Worm (Caenorhabditis elegans) whole organism, young adult: ENCODE data around the gene srlf-12.

Experiments used
- C06A6.2 ChIP-seq: fragments of 200-800 bp; sonication (Bioruptor generic); conservative IDR thresholded peaks from 2 replicates; pipeline ENCODE4 v1.3.6; 2022; ENCODE audit warnings: missing genetic modification characterization, missing compliant biosample characterization
- C17E4.6 ChIP-seq: fragments of 200-800 bp; sonication (Bioruptor generic); IDR thresholded peaks from 2 replicates; pipeline ENCODE4 v1.3.6; 2022; ENCODE audit warnings: missing genetic modification reagents, missing genetic modification characterization, missing compliant biosample characterization
- F22D6.2 ChIP-seq: sonication (generic microtip); optimal IDR thresholded peaks from 2 replicates; lab custom pipeline; 2016; ENCODE audit warnings: mild to moderate bottlenecking, missing genetic modification characterization, missing compliant biosample characterization
- F23B12.7 ChIP-seq: sonication (generic microtip); optimal IDR thresholded peaks from 2 replicates; lab custom pipeline; 2017; ENCODE audit warnings: missing genetic modification characterization, mild to moderate bottlenecking, missing compliant biosample characterization, antibody characterized with exemption, moderate library complexity; ENCODE audit not compliant: insufficient read depth
- F57C9.4 ChIP-seq: sonication (generic microtip); optimal IDR thresholded peaks from 2 replicates; lab custom pipeline; 2017; ENCODE audit warnings: mild to moderate bottlenecking, missing genetic modification characterization, missing compliant biosample characterization
- K11D2.4 ChIP-seq: fragments of 200-800 bp; sonication (Bioruptor generic); IDR thresholded peaks from 2 replicates; pipeline ENCODE4 v1.3.6; 2022; ENCODE audit warnings: missing genetic modification reagents, missing genetic modification characterization, missing compliant biosample characterization
- K12H6.12 ChIP-seq: fragments of 200-800 bp; sonication (Bioruptor generic); optimal IDR thresholded peaks from 2 replicates; lab custom pipeline; 2018; ENCODE audit warnings: mild to moderate bottlenecking, missing genetic modification characterization, missing compliant biosample characterization
- T07F8.4 ChIP-seq: sonication (generic microtip); optimal IDR thresholded peaks from 2 replicates; lab custom pipeline; 2016; ENCODE audit warnings: mild to moderate bottlenecking, missing genetic modification characterization, moderate library complexity, missing compliant biosample characterization
- Y53G8AR.9 ChIP-seq: fragments of 200-800 bp; sonication (Bioruptor generic); conservative IDR thresholded peaks from 2 replicates; pipeline ENCODE4 v1.3.6; 2022; ENCODE audit warnings: missing genetic modification reagents, missing genetic modification characterization, missing compliant biosample characterization
- Y79H2A.3 ChIP-seq: fragments of 200-800 bp; sonication (Bioruptor generic); conservative IDR thresholded peaks from 2 replicates; pipeline ENCODE4 v1.3.6; 2022; ENCODE audit warnings: missing genetic modification reagents, missing genetic modification characterization, missing compliant biosample characterization
- akir-1 ChIP-seq: fragments of 200-800 bp; sonication (Bioruptor generic); optimal IDR thresholded peaks from 2 replicates; lab custom pipeline; 2018; ENCODE audit warnings: mild to moderate bottlenecking, missing genetic modification characterization, moderate library complexity, missing compliant biosample characterization
- aptf-3 ChIP-seq: fragments of 200-800 bp; sonication (Bioruptor generic); IDR thresholded peaks from 2 replicates; pipeline ENCODE4 v1.3.6; 2022; ENCODE audit warnings: missing genetic modification characterization, missing compliant biosample characterization
- atf-7 ChIP-seq: sonication (generic microtip); optimal IDR thresholded peaks from 2 replicates; lab custom pipeline; 2017; ENCODE audit warnings: mild to moderate bottlenecking, missing genetic modification characterization, missing compliant biosample characterization
- athp-1 ChIP-seq: sonication (generic microtip); optimal IDR thresholded peaks from 2 replicates; lab custom pipeline; 2017; ENCODE audit warnings: mild to moderate bottlenecking, missing genetic modification characterization, missing compliant biosample characterization
- cebp-2 ChIP-seq: fragments of 200-800 bp; sonication (Bioruptor generic); IDR thresholded peaks from 2 replicates; pipeline ENCODE4 v1.3.6; 2022; ENCODE audit warnings: missing genetic modification characterization, missing compliant biosample characterization
- ceh-58 ChIP-seq: fragments of 200-800 bp; sonication (Bioruptor generic); IDR thresholded peaks from 2 replicates; pipeline ENCODE4 v1.3.6; 2022; ENCODE audit warnings: missing genetic modification characterization, missing compliant biosample characterization
- chd-7 ChIP-seq: sonication (generic microtip); optimal IDR thresholded peaks from 2 replicates; lab custom pipeline; 2016; ENCODE audit warnings: mild to moderate bottlenecking, missing genetic modification characterization, moderate library complexity, missing compliant biosample characterization
- dpff-1 ChIP-seq: sonication (generic microtip); optimal IDR thresholded peaks from 2 replicates; lab custom pipeline; 2017; ENCODE audit warnings: mild to moderate bottlenecking, missing genetic modification characterization, missing compliant biosample characterization
- dpl-1 ChIP-seq: fragments of 150-350 bp; optimal IDR thresholded peaks from 2 replicates; lab custom pipeline; 2014; ENCODE audit warnings: missing biosample characterization, missing genetic modification reagents, missing genetic modification characterization
- efl-1 ChIP-seq: fragments of 150-350 bp; optimal IDR thresholded peaks from 2 replicates; lab custom pipeline; 2014; ENCODE audit warnings: missing biosample characterization, missing genetic modification reagents, missing genetic modification characterization
- egl-44 ChIP-seq: fragments of 200-800 bp; sonication (Bioruptor generic); IDR thresholded peaks from 2 replicates; pipeline ENCODE4 v1.3.6; 2022; ENCODE audit warnings: missing genetic modification reagents, missing genetic modification characterization, missing compliant biosample characterization
- egrh-3 ChIP-seq: fragments of 200-800 bp; sonication (Bioruptor generic); IDR thresholded peaks from 2 replicates; pipeline ENCODE4 v1.3.6; 2022; ENCODE audit warnings: missing genetic modification reagents, missing genetic modification characterization, missing compliant biosample characterization
- ets-4 ChIP-seq: fragments of 200-800 bp; sonication (Bioruptor generic); optimal IDR thresholded peaks from 2 replicates; lab custom pipeline; 2018; ENCODE audit warnings: mild to moderate bottlenecking, missing genetic modification characterization, missing compliant biosample characterization
- gei-17 ChIP-seq: fragments of 200-800 bp; sonication (Bioruptor generic); optimal IDR thresholded peaks from 2 replicates; lab custom pipeline; 2018; ENCODE audit warnings: mild to moderate bottlenecking, missing genetic modification characterization, missing compliant biosample characterization
- lag-1 ChIP-seq: fragments of 200-800 bp; sonication (Bioruptor generic); IDR thresholded peaks from 2 replicates; pipeline ENCODE4 v1.3.6; 2022; ENCODE audit warnings: missing genetic modification reagents, missing genetic modification characterization, missing compliant biosample characterization
- let-607 ChIP-seq, 2 experiments: fragments of 200-800 bp in 1 of 2; sonication (Bioruptor generic) in 1 of 2; sonication (generic microtip) in 1 of 2; optimal IDR thresholded peaks; 2 replicates each; lab custom pipeline; 2016 to 2018; ENCODE audit warnings: mild to moderate bottlenecking in 2 of 2, missing compliant biosample characterization in 2 of 2, missing genetic modification characterization in 2 of 2, moderate library complexity in 2 of 2, missing genotype in 1 of 2
- lin-35 ChIP-seq, 3 experiments: fragments of 150-350 bp in 2 of 3; sonication (generic microtip) in 1 of 3; optimal IDR thresholded peaks; 2 replicates each; lab custom pipeline; 2014 to 2018; ENCODE audit warnings: missing biosample characterization in 3 of 3, missing genetic modification characterization in 3 of 3, missing genetic modification reagents in 3 of 3
- lin-54 ChIP-seq: fragments of 200-800 bp; sonication (Bioruptor generic); optimal IDR thresholded peaks from 2 replicates; lab custom pipeline; 2018; ENCODE audit warnings: mild to moderate bottlenecking, missing genetic modification characterization, missing compliant biosample characterization
- madf-8 ChIP-seq: fragments of 200-800 bp; sonication (Bioruptor generic); conservative IDR thresholded peaks from 2 replicates; pipeline ENCODE4 v1.3.6; 2022; ENCODE audit warnings: missing genetic modification reagents, missing genetic modification characterization, missing compliant biosample characterization
- mcd-1 ChIP-seq: fragments of 200-800 bp; sonication (Bioruptor generic); IDR thresholded peaks from 2 replicates; pipeline ENCODE4 v1.3.6; 2022; ENCODE audit warnings: missing genetic modification reagents, missing genetic modification characterization, missing compliant biosample characterization
- nfyb-1 ChIP-seq: fragments of 200-800 bp; sonication (Bioruptor generic); IDR thresholded peaks from 2 replicates; pipeline ENCODE4 v1.3.6; 2022; ENCODE audit warnings: missing genetic modification reagents, missing genetic modification characterization, missing compliant biosample characterization
- nhr-27 ChIP-seq: fragments of 200-800 bp; sonication (Bioruptor generic); optimal IDR thresholded peaks from 2 replicates; lab custom pipeline; 2018; ENCODE audit warnings: mild to moderate bottlenecking, missing genetic modification characterization, moderate library complexity, missing compliant biosample characterization
- nhr-90 ChIP-seq: sonication (generic microtip); optimal IDR thresholded peaks from 2 replicates; lab custom pipeline; 2016; ENCODE audit warnings: missing genotype, mild to moderate bottlenecking, missing genetic modification characterization, missing compliant biosample characterization
- pbrm-1 ChIP-seq: fragments of 200-800 bp; sonication (Bioruptor generic); IDR thresholded peaks from 2 replicates; pipeline ENCODE4 v1.3.6; 2022; ENCODE audit warnings: missing genetic modification reagents, missing genetic modification characterization, missing compliant biosample characterization
- rec-8 ChIP-seq, 2 experiments: sonication (generic microtip); optimal IDR thresholded peaks; 2 replicates each; lab custom pipeline; 2016; ENCODE audit warnings: mild to moderate bottlenecking in 2 of 2, missing genetic modification characterization in 2 of 2, missing genetic modification reagents in 2 of 2, missing genotype in 2 of 2, missing biosample characterization in 1 of 2, missing compliant biosample characterization in 1 of 2, moderate library complexity in 1 of 2
- repo-1 ChIP-seq: sonication (generic microtip); optimal IDR thresholded peaks from 2 replicates; lab custom pipeline; 2017; ENCODE audit warnings: mild to moderate bottlenecking, missing genetic modification characterization, missing compliant biosample characterization
- rpc-1 ChIP-seq, 2 experiments: fragments of 150-350 bp in 1 of 2; sonication (generic microtip) in 1 of 2; optimal IDR thresholded peaks; 2 replicates each; lab custom pipeline; 2014 to 2018; ENCODE audit warnings: missing biosample characterization in 1 of 2, missing genetic modification characterization in 1 of 2, missing genetic modification reagents in 1 of 2, missing genotype in 1 of 2
- snpc-1.3 ChIP-seq: sonication (generic microtip); optimal IDR thresholded peaks from 2 replicates; lab custom pipeline; 2017; ENCODE audit warnings: missing genetic modification characterization, mild to moderate bottlenecking, missing compliant biosample characterization, antibody characterized with exemption, moderate library complexity, missing genotype, missing genetic modification reagents; ENCODE audit not compliant: insufficient read depth
- snpc-3.4 ChIP-seq: sonication (generic microtip); optimal IDR thresholded peaks from 2 replicates; lab custom pipeline; 2017; ENCODE audit warnings: missing genetic modification characterization, mild to moderate bottlenecking, missing compliant biosample characterization, antibody characterized with exemption, moderate library complexity, missing genotype, missing genetic modification reagents
- snpc-4 ChIP-seq, 5 experiments: fragments of 150-350 bp in 1 of 5; sonication (generic microtip) in 4 of 5; optimal IDR thresholded peaks; 2 replicates each; lab custom pipeline; 2014 to 2018; ENCODE audit warnings: missing genetic modification characterization in 5 of 5, missing biosample characterization in 3 of 5, antibody characterized with exemption in 2 of 5, mild to moderate bottlenecking in 2 of 5, missing compliant biosample characterization in 2 of 5, missing genotype in 2 of 5, moderate library complexity in 2 of 5, missing genetic modification reagents in 1 of 5
- sptf-2 ChIP-seq: fragments of 200-800 bp; sonication (Bioruptor generic); optimal IDR thresholded peaks from 2 replicates; lab custom pipeline; 2018; ENCODE audit warnings: mild to moderate bottlenecking, missing genetic modification characterization, missing compliant biosample characterization
- unc-130 ChIP-seq: sonication (generic microtip); optimal IDR thresholded peaks from 2 replicates; lab custom pipeline; 2016; ENCODE audit warnings: missing genetic modification reagents, missing genetic modification characterization, missing compliant biosample characterization
- unc-62 ChIP-seq: fragments of 150-350 bp; optimal IDR thresholded peaks from 2 replicates; lab custom pipeline; 2014; ENCODE audit warnings: missing biosample characterization, missing genetic modification reagents, missing genetic modification characterization
- ztf-26 ChIP-seq: sonication (generic microtip); optimal IDR thresholded peaks from 2 replicates; lab custom pipeline; 2017; ENCODE audit warnings: missing genetic modification characterization, missing compliant biosample characterization
- ztf-28 ChIP-seq: fragments of 200-800 bp; sonication (Bioruptor generic); IDR thresholded peaks from 2 replicates; pipeline ENCODE4 v1.3.6; 2022; ENCODE audit warnings: missing genetic modification reagents, missing genetic modification characterization, missing compliant biosample characterization

Gene srlf-12

ce11 chrIV:10891993-10892392, at the start of gene srlf-12:
TSS of gene srlf-12 (minus strand) at chrIV:10892093.
- TF ChIP-seq repo-1 (tag; lab: Kevin White, UChicago) (no peak), K12H6.12 (tag; lab: Kevin White, UChicago) (no peak), lin-54 (GFP tag; lab: Kevin White, UChicago) (no peak), F57C9.4 (tag; lab: Kevin White, UChicago) (no peak), C17E4.6 (no peak), pbrm-1 (no peak), athp-1 (tag; lab: Kevin White, UChicago) (no peak), K11D2.4 (no peak), Y53G8AR.9 (GFP tag; lab: Robert Waterston, UW) (no peak), ets-4 (GFP tag; lab: Kevin White, UChicago) (no peak), nhr-27 (tag; lab: Kevin White, UChicago) (no peak), snpc-4 (GFP tag; optimal IDR thresholded peaks at IDR 0.05; lab: Kevin White, UChicago) (no peak), snpc-4 (tag; optimal IDR thresholded peaks at IDR 0.05; lab: Kevin White, UChicago) (no peak), F22D6.2 (tag; lab: Kevin White, UChicago) (no peak), ztf-26 (tag; lab: Kevin White, UChicago) (no peak), snpc-3.4 (tag; lab: Kevin White, UChicago) (no peak), rpc-1 (optimal IDR thresholded peaks at IDR 0.05; lab: Kevin White, UChicago) (no peak), rpc-1 (tag; optimal IDR thresholded peaks at IDR 0.05; lab: Kevin White, UChicago) (no peak)

ce11 chrIV:10936906-10937540, 45.1 kb upstream of the srlf-12 start, which contains the start of gene fic-1:
TSS of gene fic-1 (plus strand) at chrIV:10937454.
- no peak for TF ChIP-seq gei-17 (GFP tag; lab: Kevin White, UChicago)
- no peak for TF ChIP-seq sptf-2 (GFP tag; lab: Kevin White, UChicago)
- TF ChIP-seq nhr-90 (tag; lab: Kevin White, UChicago), result no peak
- peak; percentile 48 for TF ChIP-seq unc-62
- no peak for TF ChIP-seq lag-1
- TF ChIP-seq ceh-58, result no peak
- TF ChIP-seq snpc-1.3 (tag; lab: Kevin White, UChicago), result no peak
- no peak for TF ChIP-seq ztf-28
- no peak for TF ChIP-seq C06A6.2 (GFP tag; lab: Robert Waterston, UW)
- no peak for TF ChIP-seq akir-1 (GFP tag; lab: Kevin White, UChicago)
- TF ChIP-seq egl-44 (GFP tag; lab: Robert Waterston, UW), result no peak
- TF ChIP-seq nfyb-1 (GFP tag; lab: Robert Waterston, UW), result 0 out of 2 replicates have a peak, but pooled peaks have one; percentile 41
- no peak for TF ChIP-seq unc-130 (GFP tag; lab: Kevin White, UChicago)
- TF ChIP-seq dpff-1 (tag; lab: Kevin White, UChicago), result no peak
- TF ChIP-seq T07F8.4 (tag; lab: Kevin White, UChicago), result no peak
- TF ChIP-seq madf-8 (GFP tag; lab: Robert Waterston, UW), result peak; percentile 61
- TF ChIP-seq rec-8 (tag; optimal IDR thresholded peaks at IDR 0.05; lab: Kevin White, UChicago), result no peak
- TF ChIP-seq aptf-3, result no peak
- TF ChIP-seq let-607 (tag; optimal IDR thresholded peaks at IDR 0.05; lab: Kevin White, UChicago), result no peak
- no peak for TF ChIP-seq egrh-3 (GFP tag; lab: Robert Waterston, UW)
- no peak for TF ChIP-seq dpl-1 (GFP tag; lab: Kevin White, UChicago)
- TF ChIP-seq chd-7 (tag; lab: Kevin White, UChicago), result no peak
- TF ChIP-seq ets-4 (GFP tag; lab: Kevin White, UChicago), result no peak
- no peak for TF ChIP-seq mcd-1 (GFP tag; lab: Robert Waterston, UW)
- no peak for TF ChIP-seq cebp-2 (GFP tag; lab: Robert Waterston, UW)
- peak; percentile 21 for TF ChIP-seq F23B12.7 (tag; lab: Kevin White, UChicago)
- TF ChIP-seq atf-7 (tag; lab: Kevin White, UChicago), result no peak
- no peak for TF ChIP-seq Y79H2A.3
- peak in 1 of 3 experiments; percentile 64 for TF ChIP-seq lin-35 (GFP tag; optimal IDR thresholded peaks at IDR 0.05; lab: Kevin White, UChicago)
- no peak for TF ChIP-seq efl-1 (GFP tag; lab: Kevin White, UChicago)
- peak; percentile 49 for TF ChIP-seq K12H6.12 (tag; lab: Kevin White, UChicago)
